Worm (Caenorhabditis elegans): ENCODE results near the gene spop-1.
A peak's percentile ranks its signal among the peaks of the same experiment; 100 is the strongest.

spop-1 gene

ce11 chrIII:10123586-10124233 is 25.8 kb upstream of the spop-1 start, which contains the start of gene ttll-4 (continued):
- TF ChIP-seq ceh-88 (GFP tag; IDR thresholded peaks at IDR 0.05) (peak; percentile 35; the same call in 1 of the 2 replicates), hlh-4 (tag; optimal IDR thresholded peaks at IDR 0.05) (no peak), mef-2 (tag; optimal IDR thresholded peaks at IDR 0.05) (no peak), hlh-17 (GFP tag; optimal IDR thresholded peaks at IDR 0.05; ENCODE audit: borderline replicate concordance) (no peak), lin-35 (GFP tag; optimal IDR thresholded peaks at IDR 0.05) (peak in 1 of 2 experiments; percentile 15), lin-39 (tag; optimal IDR thresholded peaks at IDR 0.05) (no peak), unc-86 (tag; optimal IDR thresholded peaks at IDR 0.05) (peak; percentile 72), nhr-20 (tag; optimal IDR thresholded peaks at IDR 0.05) (peak; percentile 36), skn-1 (tag; optimal IDR thresholded peaks at IDR 0.05) (no peak), nhr-237 (tag; optimal IDR thresholded peaks at IDR 0.05) (no peak), ceh-63 (GFP tag; optimal IDR thresholded peaks at IDR 0.05) (no peak), lin-15B (tag; optimal IDR thresholded peaks at IDR 0.05) (peak; percentile 64), fos-1 (tag; optimal IDR thresholded peaks at IDR 0.05) (no peak), xbp-1 (tag; optimal IDR thresholded peaks at IDR 0.05) (peak; percentile 57), sup-37 (GFP tag; optimal IDR thresholded peaks at IDR 0.05) (no peak), ets-5 (GFP tag; IDR thresholded peaks at IDR 0.05) (no peak), snpc-4 (tag; optimal IDR thresholded peaks at IDR 0.05) (no peak), mdl-1 (tag; optimal IDR thresholded peaks at IDR 0.05) (no peak), tlp-1 (tag; optimal IDR thresholded peaks at IDR 0.05) (no peak), blmp-1 (tag; optimal IDR thresholded peaks at IDR 0.05) (no peak), nhr-77 (tag; optimal IDR thresholded peaks at IDR 0.05) (no peak), efl-1 (optimal IDR thresholded peaks at IDR 0.05) (peak; percentile 69 to 81), efl-1 (GFP tag; optimal IDR thresholded peaks at IDR 0.05 in 1 of 2) (peak; percentile 47 to 80), nhr-71 (tag; optimal IDR thresholded peaks at IDR 0.05) (peak; percentile 81), irx-1 (tag; optimal IDR thresholded peaks at IDR 0.05) (no peak), ces-1 (GFP tag; optimal IDR thresholded peaks at IDR 0.05) (no peak), lin-13 (GFP tag; optimal IDR thresholded peaks at IDR 0.05) (peak; percentile 53), zag-1 (tag; optimal IDR thresholded peaks at IDR 0.05) (no peak), zip-4 (GFP tag; optimal IDR thresholded peaks at IDR 0.05) (no peak), sox-4 (tag; optimal IDR thresholded peaks at IDR 0.05) (no peak), ceh-8 (GFP tag; optimal IDR thresholded peaks at IDR 0.05) (no peak), lsy-2 (tag; optimal IDR thresholded peaks at IDR 0.05) (peak; percentile 43 to 55), Y116A8C.19 (tag; optimal IDR thresholded peaks at IDR 0.05; ENCODE audit: borderline replicate concordance) (no peak), nhr-85 (tag) (no peak), fkh-4 (tag; optimal IDR thresholded peaks at IDR 0.05; ENCODE audit: borderline replicate concordance) (peak; percentile 29), hpl-2 (GFP tag; optimal IDR thresholded peaks at IDR 0.05) (no peak), alr-1 (tag; optimal IDR thresholded peaks at IDR 0.05; ENCODE audit: borderline replicate concordance) (no peak), egl-27 (tag; optimal IDR thresholded peaks at IDR 0.05) (no peak), mep-1 (tag; optimal IDR thresholded peaks at IDR 0.05) (no peak)

ce11 chrIII:10120076-10120831 is 22.4 kb upstream of the spop-1 start, which contains the start of the genes gtf-2H3 and ham-3:
Gene gtf-2H3, minus strand, starts transcription at chrIII:10120148.
Gene ham-3, plus strand, starts transcription at chrIII:10120781.
- TF ChIP-seq lin-14 (GFP tag; optimal IDR thresholded peaks at IDR 0.05) (peak; percentile 59), mep-1 (tag; optimal IDR thresholded peaks at IDR 0.05) (peak; percentile 2), ets-5 (GFP tag; IDR thresholded peaks at IDR 0.05) (no peak), lir-3 (tag; optimal IDR thresholded peaks at IDR 0.05; ENCODE audit: poor library complexity) (peak; percentile 32), dsc-1 (tag; optimal IDR thresholded peaks at IDR 0.05) (peak; percentile 6), F16B12.6 (tag; optimal IDR thresholded peaks at IDR 0.05) (peak; percentile 15), ztf-4 (tag; optimal IDR thresholded peaks at IDR 0.05) (no peak), sox-4 (tag; optimal IDR thresholded peaks at IDR 0.05) (no peak), jun-1 (tag; optimal IDR thresholded peaks at IDR 0.05) (no peak), swsn-7 (tag; optimal IDR thresholded peaks at IDR 0.05) (no peak), ztf-11 (tag; optimal IDR thresholded peaks at IDR 0.05) (peak in 1 of 2 experiments; percentile 6), lsy-2 (tag; optimal IDR thresholded peaks at IDR 0.05) (peak in 1 of 2 experiments; percentile 28), nhr-12 (tag; optimal IDR thresholded peaks at IDR 0.05) (no peak), unc-62 (GFP tag; optimal IDR thresholded peaks at IDR 0.05) (no peak), efl-1 (optimal IDR thresholded peaks at IDR 0.05) (peak; percentile 13 to 28), efl-1 (GFP tag; optimal IDR thresholded peaks at IDR 0.05 in 1 of 2) (peak; percentile 3 to 35), nhr-28 (tag; optimal IDR thresholded peaks at IDR 0.05) (no peak), ceh-82 (tag; optimal IDR thresholded peaks at IDR 0.05) (peak in 1 of 3 experiments; percentile 15), rnt-1 (tag; optimal IDR thresholded peaks at IDR 0.05) (peak; percentile 19)
